Fruit fly (Drosophila melanogaster): ENCODE results near the gene dnt.

The dnt gene

dm6 chr2L:19397617-19398316, 34.7 kb upstream of the dnt start (continued):
- TF ChIP-seq CG7357 (GFP tag; IDR thresholded peaks at IDR 0.05) (no peak), Six4 (GFP tag; optimal IDR thresholded peaks at IDR 0.05) (no peak), unc-4 (GFP tag; IDR thresholded peaks at IDR 0.05; ENCODE audit: partially characterized antibody) (no peak), CG7786 (GFP tag; optimal IDR thresholded peaks at IDR 0.05) (no peak), Sox100B (GFP tag; optimal IDR thresholded peaks at IDR 0.05) (no peak), Dip3 (GFP tag; optimal IDR thresholded peaks at IDR 0.05) (no peak), hb (GFP tag; IDR thresholded peaks at IDR 0.05; ENCODE audit: partially characterized antibody) (no peak), CG18619 (GFP tag; optimal IDR thresholded peaks at IDR 0.05) (no peak), CG18262 (tag; optimal IDR thresholded peaks at IDR 0.05) (peak; percentile 2), btn (GFP tag; optimal IDR thresholded peaks at IDR 0.05) (no peak), CG17385 (GFP tag; optimal IDR thresholded peaks at IDR 0.05) (no peak), eyg (GFP tag; optimal IDR thresholded peaks at IDR 0.05) (no peak), Abd-B (GFP tag; optimal IDR thresholded peaks at IDR 0.05) (no peak), E2f1 (GFP tag; IDR thresholded peaks at IDR 0.05) (no peak), usp (GFP tag; optimal IDR thresholded peaks at IDR 0.05) (no peak), Nf-YA (GFP tag; IDR thresholded peaks at IDR 0.05) (no peak), CG7928 (GFP tag; optimal IDR thresholded peaks at IDR 0.05) (no peak), CG8388 (GFP tag; optimal IDR thresholded peaks at IDR 0.05) (peak; percentile 12), CG12744 (GFP tag; optimal IDR thresholded peaks at IDR 0.05) (no peak), CG8281 (tag; optimal IDR thresholded peaks at IDR 0.05) (no peak), CG8924 (tag; optimal IDR thresholded peaks at IDR 0.05) (peak; percentile 6), ftz-f1 (GFP tag; optimal IDR thresholded peaks at IDR 0.05) (no peak), CG7271 (tag; optimal IDR thresholded peaks at IDR 0.05) (no peak), Gsc (GFP tag; IDR thresholded peaks at IDR 0.05) (no peak), pita (GFP tag; optimal IDR thresholded peaks at IDR 0.05) (no peak), CG32767 (GFP tag; IDR thresholded peaks at IDR 0.05) (no peak), oc (tag; optimal IDR thresholded peaks at IDR 0.05) (no peak), CG31388 (GFP tag; optimal IDR thresholded peaks at IDR 0.05) (no peak), gro (GFP tag; optimal IDR thresholded peaks at IDR 0.05) (no peak), CG18011 (GFP tag; optimal IDR thresholded peaks at IDR 0.05) (no peak), Myb (GFP tag; optimal IDR thresholded peaks at IDR 0.05) (no peak), CG4360 (GFP tag; IDR thresholded peaks at IDR 0.05) (no peak), Optix (GFP tag; IDR thresholded peaks at IDR 0.05) (no peak), Doc3 (GFP tag; IDR thresholded peaks at IDR 0.05; ENCODE audit: partially characterized antibody) (no peak), CG4617 (GFP tag; optimal IDR thresholded peaks at IDR 0.05; ENCODE audit: borderline replicate concordance) (no peak), sqz (GFP tag; optimal IDR thresholded peaks at IDR 0.05) (no peak)

- TF ChIP-seq CG13287 (GFP tag; IDR thresholded peaks at IDR 0.05; ENCODE audit: partially characterized antibody) (no peak; the same call in 1 of the 2 replicates), CG6654 (GFP tag; optimal IDR thresholded peaks at IDR 0.05) (peak; percentile 99), Dek (tag; optimal IDR thresholded peaks at IDR 0.05) (peak; percentile 7), HmgD (GFP tag; optimal IDR thresholded peaks at IDR 0.05) (peak; percentile 47), Doc3 (GFP tag; IDR thresholded peaks at IDR 0.05; ENCODE audit: partially characterized antibody) (no peak), CG13894 (tag; optimal IDR thresholded peaks at IDR 0.05) (peak; percentile 34), HmgZ (tag; optimal IDR thresholded peaks at IDR 0.05) (peak; percentile 16), en (GFP tag; optimal IDR thresholded peaks at IDR 0.05) (no peak), CG32772 (GFP tag; IDR thresholded peaks at IDR 0.05) (no peak), CG7963 (GFP tag; IDR thresholded peaks at IDR 0.05; ENCODE audit: partially characterized antibody) (peak; percentile 11; the same call in 1 of the 3 replicates), CG12659 (GFP tag; optimal IDR thresholded peaks at IDR 0.05) (no peak), CG12769 (tag; optimal IDR thresholded peaks at IDR 0.05) (peak; percentile 16), sens (GFP tag) (peak; percentile 35), CG10979 (tag; optimal IDR thresholded peaks at IDR 0.05) (no peak), gem (tag; optimal IDR thresholded peaks at IDR 0.05) (no peak), scrt (GFP tag; optimal IDR thresholded peaks at IDR 0.05) (peak; percentile 8)
Observed at dm6 chr2L:19393703-19394210, 30.7 kb upstream of the dnt start, which contains the start of gene CG31798. Gene CG31798 (plus strand): TSS chr2L:19394160.

Data from whole organism, embryonic.